Worm (Caenorhabditis elegans): ENCODE measurements around the gene F59F5.3.

The F59F5.3 gene

DNA sequence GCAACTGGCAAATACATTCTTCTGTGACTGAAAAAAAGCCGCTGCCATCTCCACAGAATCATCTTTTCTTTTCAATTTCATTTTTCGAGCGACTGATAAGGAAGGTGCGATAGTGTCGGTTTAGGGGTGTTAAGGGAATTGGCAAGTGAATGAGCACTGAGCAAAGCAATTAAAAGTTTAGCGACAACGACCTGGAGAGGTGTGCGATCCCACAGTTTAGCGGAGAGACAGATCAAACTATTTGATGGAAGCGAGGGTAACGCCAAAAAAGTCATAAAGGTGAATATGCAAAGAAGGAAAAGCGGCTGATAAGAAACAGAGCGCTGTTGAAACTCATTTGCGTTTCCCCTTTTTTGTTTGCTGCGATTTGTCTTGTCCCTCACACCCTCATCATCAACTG is 13.2 kb downstream of the F59F5.3 start, which contains the start of the genes F14F3.5 and slcf-1:
F14F3.5 (minus strand) TSS at position 234 of the 400 bp plus-strand sequence.
slcf-1 (plus strand) TSS at position 302 of the 400 bp plus-strand sequence.
- TF ChIP-seq T22C8.4 (GFP tag; IDR thresholded peaks at IDR 0.05) (no peak), med-1 (GFP tag; optimal IDR thresholded peaks at IDR 0.05; ENCODE audit: insufficient read depth) (no peak), klf-2 (GFP tag; conservative IDR thresholded peaks at IDR 0.05) (no peak), flt-1 (GFP tag; IDR thresholded peaks at IDR 0.05) (no peak), tab-1 (GFP tag; IDR thresholded peaks at IDR 0.05) (no peak), ztf-29 (GFP tag; IDR thresholded peaks at IDR 0.05) (no peak), ref-1 (GFP tag; conservative IDR thresholded peaks at IDR 0.05) (no peak), ztf-23 (GFP tag; IDR thresholded peaks at IDR 0.05) (no peak), cog-1 (tag; optimal IDR thresholded peaks at IDR 0.05) (no peak)

DNA sequence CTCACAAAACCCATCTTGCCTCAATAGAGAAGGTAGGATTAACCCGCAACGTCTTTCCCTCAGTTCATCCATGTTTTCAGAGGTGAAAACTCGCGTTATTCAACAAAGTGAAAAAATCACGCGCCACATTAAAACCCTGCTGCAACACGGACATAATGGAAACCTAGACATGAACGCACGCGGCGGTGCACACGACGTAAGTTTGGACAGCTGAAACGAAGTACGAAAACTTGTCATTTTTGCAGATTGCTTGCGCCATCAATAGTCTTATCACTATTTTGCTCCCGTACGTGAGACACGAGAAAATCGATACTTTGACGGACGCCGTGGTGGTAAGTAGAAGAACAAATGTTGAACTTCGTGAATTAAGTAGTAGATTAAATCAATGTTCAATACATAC is 14.8 kb downstream of the F59F5.3 start:
- no peak for TF ChIP-seq ztf-23 (GFP tag; IDR thresholded peaks at IDR 0.05)
- no peak for TF ChIP-seq ztf-29 (GFP tag; IDR thresholded peaks at IDR 0.05)
- TF ChIP-seq med-1 (GFP tag; optimal IDR thresholded peaks at IDR 0.05; ENCODE audit: insufficient read depth): no peak
- TF ChIP-seq flt-1 (GFP tag; IDR thresholded peaks at IDR 0.05): no peak
- TF ChIP-seq tab-1 (GFP tag; IDR thresholded peaks at IDR 0.05): no peak
- TF ChIP-seq T22C8.4 (GFP tag; IDR thresholded peaks at IDR 0.05): no peak
- no peak for TF ChIP-seq klf-2 (GFP tag; conservative IDR thresholded peaks at IDR 0.05)
- TF ChIP-seq ref-1 (GFP tag; conservative IDR thresholded peaks at IDR 0.05): no peak
- no peak for TF ChIP-seq cog-1 (tag; optimal IDR thresholded peaks at IDR 0.05)

DNA sequence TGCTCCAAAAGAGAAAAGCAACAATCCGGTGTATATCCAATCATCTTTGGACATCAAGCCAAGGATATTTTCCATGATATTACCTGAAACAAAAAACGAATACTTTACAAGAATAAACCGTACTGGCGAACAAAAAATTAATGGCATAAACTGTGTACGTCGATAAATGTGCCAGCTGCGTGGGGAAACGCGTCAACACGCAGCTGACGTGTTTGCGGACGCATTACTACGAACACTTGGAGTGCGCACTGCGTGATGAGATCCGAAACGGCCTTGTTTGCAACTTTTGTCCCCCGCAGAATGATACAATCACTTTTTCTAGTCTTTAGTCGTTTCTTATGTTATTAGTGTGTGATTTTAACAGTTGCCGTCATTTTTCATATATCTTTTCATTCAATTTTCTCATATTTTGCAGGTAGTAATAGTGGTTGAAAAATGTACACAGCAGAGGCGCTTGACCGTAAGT is 17.7 kb downstream of the F59F5.3 start, which contains the start of the genes mboa-7 and git-1:
mboa-7 (minus strand) TSS at position 83 of the 466 bp plus-strand sequence.
git-1 (plus strand) TSS at position 416 of the 466 bp plus-strand sequence.
- TF ChIP-seq ref-1 (GFP tag; conservative IDR thresholded peaks at IDR 0.05) (no peak), ztf-29 (GFP tag; IDR thresholded peaks at IDR 0.05) (no peak), ztf-23 (GFP tag; IDR thresholded peaks at IDR 0.05) (0 out of 2 replicates have a peak, but pooled peaks have one; percentile 45), med-1 (GFP tag; optimal IDR thresholded peaks at IDR 0.05; ENCODE audit: insufficient read depth) (no peak), T22C8.4 (GFP tag; IDR thresholded peaks at IDR 0.05) (no peak), klf-2 (GFP tag; conservative IDR thresholded peaks at IDR 0.05) (no peak), tab-1 (GFP tag; IDR thresholded peaks at IDR 0.05) (0 out of 2 replicates have a peak, but pooled peaks have one; percentile 71), cog-1 (tag; optimal IDR thresholded peaks at IDR 0.05) (peak; percentile 62), flt-1 (GFP tag; IDR thresholded peaks at IDR 0.05) (0 out of 2 replicates have a peak, but pooled peaks have one; percentile 16)

- no peak for TF ChIP-seq tab-1 (GFP tag; IDR thresholded peaks at IDR 0.05)
- no peak for TF ChIP-seq flt-1 (GFP tag; IDR thresholded peaks at IDR 0.05)
- no peak for TF ChIP-seq T22C8.4 (GFP tag; IDR thresholded peaks at IDR 0.05)
- TF ChIP-seq ztf-23 (GFP tag; IDR thresholded peaks at IDR 0.05): no peak
- no peak for TF ChIP-seq klf-2 (GFP tag; conservative IDR thresholded peaks at IDR 0.05)
- no peak for TF ChIP-seq med-1 (GFP tag; optimal IDR thresholded peaks at IDR 0.05; ENCODE audit: insufficient read depth)
- no peak for TF ChIP-seq ref-1 (GFP tag; conservative IDR thresholded peaks at IDR 0.05)
- TF ChIP-seq cog-1 (tag; optimal IDR thresholded peaks at IDR 0.05): no peak
- TF ChIP-seq ztf-29 (GFP tag; IDR thresholded peaks at IDR 0.05): no peak
Measured at ce11 chrX:10521313-10521712, 20.9 kb downstream of the F59F5.3 start, which contains the start of gene F14F3.4. TSS of gene F14F3.4 (minus strand) at chrX:10521413.

DNA sequence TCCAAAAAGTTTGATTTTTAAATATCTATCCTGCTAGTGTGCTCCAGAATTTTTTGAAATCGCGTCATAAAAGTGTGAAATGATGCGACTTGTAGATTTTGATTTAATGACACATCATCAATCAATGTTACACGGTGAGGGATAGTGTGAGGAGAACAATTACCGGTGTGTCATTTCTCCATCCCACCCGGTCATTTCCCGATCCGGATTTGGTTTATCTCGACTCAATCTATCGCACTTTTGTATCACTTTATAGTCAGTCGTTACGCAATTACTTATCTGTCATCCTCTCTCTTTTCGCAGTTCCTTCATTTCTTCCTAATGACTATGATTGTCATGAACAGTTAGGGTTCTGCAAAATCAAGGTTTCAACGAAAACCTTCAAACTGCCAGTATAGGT is 22.0 kb downstream of the F59F5.3 start:
- TF ChIP-seq ztf-23 (GFP tag; IDR thresholded peaks at IDR 0.05): no peak
- TF ChIP-seq klf-2 (GFP tag; conservative IDR thresholded peaks at IDR 0.05): no peak

DNA sequence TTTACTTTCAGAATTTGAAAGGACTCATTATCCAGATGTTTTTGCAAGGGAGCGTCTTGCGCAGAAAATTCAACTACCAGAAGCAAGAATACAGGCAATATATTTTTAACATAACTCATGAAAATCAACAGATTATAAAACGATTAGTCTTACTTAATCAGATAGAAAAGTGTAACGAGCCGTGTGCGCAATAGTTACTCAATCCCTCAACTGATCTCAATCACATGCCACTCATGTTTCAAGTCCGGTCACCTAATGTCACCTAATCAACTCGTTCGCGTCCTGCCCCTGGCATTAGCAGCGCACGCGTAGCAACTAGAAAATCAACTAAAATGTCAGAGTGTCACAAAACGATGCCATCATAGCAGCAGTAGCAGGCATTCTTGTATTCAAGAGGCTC is 25.7 kb downstream of the F59F5.3 start:
- TF ChIP-seq cog-1 (tag; optimal IDR thresholded peaks at IDR 0.05) (no peak), ref-1 (GFP tag; conservative IDR thresholded peaks at IDR 0.05) (no peak), ztf-29 (GFP tag; IDR thresholded peaks at IDR 0.05) (no peak), ztf-23 (GFP tag; IDR thresholded peaks at IDR 0.05) (no peak), flt-1 (GFP tag; IDR thresholded peaks at IDR 0.05) (no peak), tab-1 (GFP tag; IDR thresholded peaks at IDR 0.05) (no peak), med-1 (GFP tag; optimal IDR thresholded peaks at IDR 0.05; ENCODE audit: insufficient read depth) (no peak), T22C8.4 (GFP tag; IDR thresholded peaks at IDR 0.05) (no peak), klf-2 (GFP tag; conservative IDR thresholded peaks at IDR 0.05) (no peak)

ce11 chrX:10514834-10515233 is 27.4 kb downstream of the F59F5.3 start:
- no peak for TF ChIP-seq T22C8.4 (GFP tag; IDR thresholded peaks at IDR 0.05)

ce11 chrX:10514056-10514455 is 28.2 kb downstream of the F59F5.3 start:
- TF ChIP-seq ztf-29 (GFP tag; IDR thresholded peaks at IDR 0.05) (no peak), flt-1 (GFP tag; IDR thresholded peaks at IDR 0.05) (no peak), T22C8.4 (GFP tag; IDR thresholded peaks at IDR 0.05) (no peak), ref-1 (GFP tag; conservative IDR thresholded peaks at IDR 0.05) (no peak), cog-1 (tag; optimal IDR thresholded peaks at IDR 0.05) (no peak), ztf-23 (GFP tag; IDR thresholded peaks at IDR 0.05) (no peak), med-1 (GFP tag; optimal IDR thresholded peaks at IDR 0.05; ENCODE audit: insufficient read depth) (no peak), klf-2 (GFP tag; conservative IDR thresholded peaks at IDR 0.05) (no peak)

ce11 chrX:10507971-10508370 is 34.2 kb downstream of the F59F5.3 start:
- no peak for TF ChIP-seq ztf-29 (GFP tag; IDR thresholded peaks at IDR 0.05)
- no peak for TF ChIP-seq ref-1 (GFP tag; conservative IDR thresholded peaks at IDR 0.05)
- no peak for TF ChIP-seq T22C8.4 (GFP tag; IDR thresholded peaks at IDR 0.05)
- TF ChIP-seq klf-2 (GFP tag; conservative IDR thresholded peaks at IDR 0.05): no peak
- TF ChIP-seq tab-1 (GFP tag; IDR thresholded peaks at IDR 0.05): no peak
- TF ChIP-seq ztf-23 (GFP tag; IDR thresholded peaks at IDR 0.05): no peak
- TF ChIP-seq cog-1 (tag; optimal IDR thresholded peaks at IDR 0.05): no peak
- no peak for TF ChIP-seq flt-1 (GFP tag; IDR thresholded peaks at IDR 0.05)
- no peak for TF ChIP-seq med-1 (GFP tag; optimal IDR thresholded peaks at IDR 0.05; ENCODE audit: insufficient read depth)

DNA sequence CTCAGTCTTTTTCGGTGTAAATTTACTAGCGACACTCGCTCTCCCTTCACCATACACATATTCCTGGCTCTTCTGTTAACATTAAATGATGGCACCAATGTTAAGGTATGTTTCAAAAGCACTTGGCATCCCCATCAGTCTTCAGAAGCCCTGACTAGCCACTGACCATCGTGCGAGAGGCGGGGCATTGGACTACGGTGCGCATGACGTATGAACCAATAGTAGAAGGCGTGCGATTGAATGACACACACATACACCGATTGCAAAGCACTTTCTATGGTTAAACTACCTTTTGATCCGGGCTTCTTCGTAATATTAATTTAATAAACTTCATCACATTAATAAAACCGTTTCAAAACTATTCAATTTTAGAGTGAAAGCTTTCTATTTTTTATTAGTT is 37.0 kb downstream of the F59F5.3 start:
- TF ChIP-seq klf-2 (GFP tag; conservative IDR thresholded peaks at IDR 0.05) (no peak), ztf-23 (GFP tag; IDR thresholded peaks at IDR 0.05) (no peak), med-1 (GFP tag; optimal IDR thresholded peaks at IDR 0.05; ENCODE audit: insufficient read depth) (no peak), T22C8.4 (GFP tag; IDR thresholded peaks at IDR 0.05) (no peak), flt-1 (GFP tag; IDR thresholded peaks at IDR 0.05) (no peak), ztf-29 (GFP tag; IDR thresholded peaks at IDR 0.05) (no peak), tab-1 (GFP tag; IDR thresholded peaks at IDR 0.05) (no peak), ref-1 (GFP tag; conservative IDR thresholded peaks at IDR 0.05) (no peak), cog-1 (tag; optimal IDR thresholded peaks at IDR 0.05) (no peak)
